Fruit fly (Drosophila melanogaster): ENCODE results near the gene tna.

Gene tna

dm6 chr3L:10894159-10894558 lies 58.8 kb downstream of the tna start, which contains the start of gene Cpr67Fb:
Gene Cpr67Fb (plus strand): TSS chr3L:10894173.
- TF ChIP-seq Med (GFP tag) (peak; percentile 60), CG13894 (tag; optimal IDR thresholded peaks at IDR 0.05) (no peak), CG1832 (GFP tag; optimal IDR thresholded peaks at IDR 0.05) (no peak), Kr (GFP tag; optimal IDR thresholded peaks at IDR 0.05) (no peak), Ets65A (GFP tag) (peak; percentile 56), CG10431 (GFP tag; optimal IDR thresholded peaks at IDR 0.05) (no peak), CG10274 (GFP tag; optimal IDR thresholded peaks at IDR 0.05) (no peak), slbo (GFP tag; IDR thresholded peaks at IDR 0.05) (no peak), CG18476 (GFP tag; optimal IDR thresholded peaks at IDR 0.05) (no peak), CG8924 (tag; optimal IDR thresholded peaks at IDR 0.05) (no peak), CG6683 (GFP tag; optimal IDR thresholded peaks at IDR 0.05) (no peak), wor (GFP tag; IDR thresholded peaks at IDR 0.05) (no peak), Chrac-16 (GFP tag; optimal IDR thresholded peaks at IDR 0.05) (no peak)

DNA sequence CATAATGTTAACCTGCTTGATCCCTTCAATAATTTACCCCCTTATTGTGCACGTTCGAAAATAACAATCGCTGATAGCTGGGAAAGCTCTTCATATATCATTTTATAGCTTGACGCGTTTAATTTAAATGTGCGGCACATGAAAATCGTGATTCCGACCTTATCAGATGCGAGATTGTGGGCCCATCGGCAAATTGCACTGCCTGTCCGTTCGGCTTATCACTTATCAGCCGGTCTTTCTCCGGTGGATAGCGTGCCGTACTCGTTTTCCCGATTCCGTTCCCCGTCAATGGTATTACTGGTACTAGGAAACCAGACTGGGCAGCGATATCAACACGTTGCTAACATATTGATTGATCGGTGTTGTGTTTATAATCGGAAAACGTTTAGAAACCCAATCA lies 61.6 kb downstream of the tna start:
- peak; percentile 23; the same call in 1 of the 2 replicates for TF ChIP-seq CG14441 (GFP tag; IDR thresholded peaks at IDR 0.05)
- no peak for TF ChIP-seq CG7372 (GFP tag; IDR thresholded peaks at IDR 0.05)
- TF ChIP-seq sna (GFP tag; IDR thresholded peaks at IDR 0.05; ENCODE audit: partially characterized antibody): no peak
- TF ChIP-seq Hey (tag; optimal IDR thresholded peaks at IDR 0.05): peak; percentile 99
- no peak for TF ChIP-seq CG17829 (tag; optimal IDR thresholded peaks at IDR 0.05)
- peak; percentile 29 for TF ChIP-seq twi (tag; optimal IDR thresholded peaks at IDR 0.05)
- TF ChIP-seq pb (GFP tag; optimal IDR thresholded peaks at IDR 0.05): no peak
- TF ChIP-seq chinmo (GFP tag; IDR thresholded peaks at IDR 0.05; ENCODE audit: partially characterized antibody): 0 out of 4 replicates have a peak, but pooled peaks have one; percentile 55
- no peak for TF ChIP-seq CG13775 (GFP tag; optimal IDR thresholded peaks at IDR 0.05)
- no peak for TF ChIP-seq CG10321 (GFP tag; IDR thresholded peaks at IDR 0.05)
- no peak for TF ChIP-seq E2f2 (GFP tag; IDR thresholded peaks at IDR 0.05)
- TF ChIP-seq Lpt (GFP tag; optimal IDR thresholded peaks at IDR 0.05): no peak
- TF ChIP-seq Kr (GFP tag; optimal IDR thresholded peaks at IDR 0.05): no peak
- TF ChIP-seq YL-1 (GFP tag; optimal IDR thresholded peaks at IDR 0.05): no peak
- peak; percentile 64 for TF ChIP-seq Med (GFP tag)
- TF ChIP-seq cwo (GFP tag; optimal IDR thresholded peaks at IDR 0.05): peak; percentile 95
- peak; percentile 64; the same call in 1 of the 2 replicates for TF ChIP-seq GATAe (GFP tag; conservative IDR thresholded peaks at IDR 0.05)
- TF ChIP-seq Deaf1 (tag; optimal IDR thresholded peaks at IDR 0.05): peak; percentile 40
- TF ChIP-seq kah (GFP tag; optimal IDR thresholded peaks at IDR 0.05): no peak
- no peak for TF ChIP-seq CG18599 (GFP tag; optimal IDR thresholded peaks at IDR 0.05)
- no peak for TF ChIP-seq Bteb2 (GFP tag; optimal IDR thresholded peaks at IDR 0.05)
- no peak for TF ChIP-seq CG7987 (GFP tag; optimal IDR thresholded peaks at IDR 0.05)
- peak; percentile 22 for TF ChIP-seq HmgZ (tag; optimal IDR thresholded peaks at IDR 0.05)
- TF ChIP-seq lab (GFP tag; optimal IDR thresholded peaks at IDR 0.05): peak; percentile 86
- TF ChIP-seq dan (GFP tag; IDR thresholded peaks at IDR 0.05): no peak
- TF ChIP-seq CG12769 (tag; optimal IDR thresholded peaks at IDR 0.05): peak; percentile 77
- peak; percentile 94 for TF ChIP-seq exex (tag; optimal IDR thresholded peaks at IDR 0.05)
- TF ChIP-seq z (GFP tag; IDR thresholded peaks at IDR 0.05): no peak
- TF ChIP-seq CG11093 (GFP tag; IDR thresholded peaks at IDR 0.05): no peak
- no peak for TF ChIP-seq bowl (GFP tag; IDR thresholded peaks at IDR 0.05)
- no peak for TF ChIP-seq Sry-δ (GFP tag; optimal IDR thresholded peaks at IDR 0.05)
- TF ChIP-seq CG8944 (GFP tag; optimal IDR thresholded peaks at IDR 0.05): no peak
- TF ChIP-seq sug (tag; optimal IDR thresholded peaks at IDR 0.05): peak; percentile 90
- no peak for TF ChIP-seq klu (GFP tag; IDR thresholded peaks at IDR 0.05)
- peak; percentile 99 for TF ChIP-seq grn (GFP tag; optimal IDR thresholded peaks at IDR 0.05)
- no peak for TF ChIP-seq unc-4 (GFP tag; IDR thresholded peaks at IDR 0.05; ENCODE audit: partially characterized antibody)
- peak; percentile 43 for TF ChIP-seq Vsx1 (GFP tag; optimal IDR thresholded peaks at IDR 0.05)
- peak; percentile 28 for TF ChIP-seq sd (tag; optimal IDR thresholded peaks at IDR 0.05)
- no peak for TF ChIP-seq abd-A (tag; optimal IDR thresholded peaks at IDR 0.05)

Data from whole organism, embryonic.